Fruit fly (Drosophila melanogaster) whole organism, embryonic: ENCODE measurements around the gene CG4133.

ENCODE experiments used
- CG10462 ChIP-seq: fragments of 200-800 bp; sonication (Bioruptor generic); optimal IDR thresholded peaks from 2 replicates; lab custom pipeline; 2016; ENCODE audit warnings: missing biosample characterization, missing genetic modification characterization
- CG14860 ChIP-seq: fragments of 200-800 bp; sonication (Bioruptor generic); IDR thresholded peaks from 3 replicates; pipeline ENCODE4 v1.3.6; 2022; ENCODE audit warnings: missing biosample characterization, missing genetic modification characterization; ENCODE audit not compliant: partially characterized antibody
- CG2116 ChIP-seq: fragments of 200-800 bp; sonication (Bioruptor generic); optimal IDR thresholded peaks from 3 replicates; lab custom pipeline; 2018; ENCODE audit warnings: missing biosample characterization, mild to moderate bottlenecking, missing genetic modification characterization
- Nf-YB ChIP-seq: fragments of 200-800 bp; sonication (Bioruptor generic); optimal IDR thresholded peaks from 3 replicates; lab custom pipeline; 2019; ENCODE audit warnings: missing biosample characterization, mild to moderate bottlenecking, missing genetic modification characterization, moderate library complexity
- Sin3A ChIP-seq: fragments of >200 bp; optimal IDR thresholded peaks from 2 replicates; lab custom pipeline; 2018
- Spps ChIP-seq: fragments of 200-800 bp; sonication (Bioruptor generic); optimal IDR thresholded peaks from 2 replicates; lab custom pipeline; 2018; ENCODE audit warnings: missing biosample characterization, mild to moderate bottlenecking, missing genetic modification characterization
- tna ChIP-seq: fragments of 200-800 bp; sonication (Bioruptor generic); IDR thresholded peaks from 2 replicates; pipeline ENCODE4 v1.3.6; 2022; ENCODE audit warnings: missing biosample characterization, missing genetic modification characterization; ENCODE audit not compliant: partially characterized antibody
- z ChIP-seq: fragments of 200-800 bp; sonication (Bioruptor generic); IDR thresholded peaks from 3 replicates; pipeline ENCODE4 v1.3.6; 2022; ENCODE audit warnings: missing biosample characterization, missing genetic modification characterization

dm6 chr2L:423160-423559 is 32.2 kb upstream of the CG4133 start:
- TF ChIP-seq tna (GFP tag; lab: Robert Waterston, UW) (no peak), z (GFP tag; lab: Robert Waterston, UW) (no peak), Nf-YB (GFP tag; lab: Kevin White, UChicago) (no peak), CG14860 (no peak), Spps (no peak), Sin3A (no peak), CG10462 (GFP tag; lab: Kevin White, UChicago) (no peak), CG2116 (GFP tag; lab: Kevin White, UChicago) (no peak)
